Fruit fly (Drosophila melanogaster): ENCODE data around the gene eRF3.

The eRF3 gene

dm6 chr2L:12427487-12428101 is 6.7 kb upstream of the eRF3 start, which contains the start of the genes CG5446 and Trm1 (continued):
- TF ChIP-seq bsh (GFP tag; optimal IDR thresholded peaks at IDR 0.05): peak; percentile 9 to 68
- TF ChIP-seq nerfin-1 (tag; optimal IDR thresholded peaks at IDR 0.05): peak; percentile 53
- peak; percentile 40 for TF ChIP-seq CG10431 (GFP tag; optimal IDR thresholded peaks at IDR 0.05)
- no peak for TF ChIP-seq CG3726 (GFP tag; IDR thresholded peaks at IDR 0.05)
- peak; percentile 44 for TF ChIP-seq CG9817 (tag; optimal IDR thresholded peaks at IDR 0.05)
- TF ChIP-seq unc-4 (GFP tag; IDR thresholded peaks at IDR 0.05; ENCODE audit: partially characterized antibody): peak; percentile 13; the same call in 1 of the 2 replicates
- no peak for TF ChIP-seq CG34422 (GFP tag; IDR thresholded peaks at IDR 0.05)
- TF ChIP-seq CG8388 (GFP tag; optimal IDR thresholded peaks at IDR 0.05): peak; percentile 74
- peak; percentile 31 for TF ChIP-seq Fer2 (tag; optimal IDR thresholded peaks at IDR 0.05)
- TF ChIP-seq CG5245 (GFP tag; optimal IDR thresholded peaks at IDR 0.05): no peak
- no peak; the same call in 1 of the 2 replicates for TF ChIP-seq esg (GFP tag; conservative IDR thresholded peaks at IDR 0.05)
- TF ChIP-seq scrt (GFP tag; optimal IDR thresholded peaks at IDR 0.05): peak; percentile 47
- TF ChIP-seq Antp (GFP tag; optimal IDR thresholded peaks at IDR 0.05): no peak
- peak; percentile 82 for TF ChIP-seq grau (tag; optimal IDR thresholded peaks at IDR 0.05)
- TF ChIP-seq CG12769 (tag; optimal IDR thresholded peaks at IDR 0.05): no peak
- no peak for TF ChIP-seq CG14965 (GFP tag; optimal IDR thresholded peaks at IDR 0.05; ENCODE audit: borderline replicate concordance)
- peak; percentile 45 for TF ChIP-seq fd3F (GFP tag; optimal IDR thresholded peaks at IDR 0.05)
- no peak for TF ChIP-seq chif (GFP tag; optimal IDR thresholded peaks at IDR 0.05)
- TF ChIP-seq gsb (GFP tag; IDR thresholded peaks at IDR 0.05): no peak
- peak; percentile 59 for TF ChIP-seq CG6683 (GFP tag; optimal IDR thresholded peaks at IDR 0.05)
- no peak for TF ChIP-seq tx (GFP tag; optimal IDR thresholded peaks at IDR 0.05)
- no peak for TF ChIP-seq kah (GFP tag; optimal IDR thresholded peaks at IDR 0.05)
- TF ChIP-seq H2.0 (GFP tag; IDR thresholded peaks at IDR 0.05): no peak; the same call in 1 of the 2 replicates
- TF ChIP-seq grn (GFP tag; optimal IDR thresholded peaks at IDR 0.05): no peak
- TF ChIP-seq CG15696 (tag; optimal IDR thresholded peaks at IDR 0.05): peak; percentile 72
- TF ChIP-seq CG11696 (GFP tag; IDR thresholded peaks at IDR 0.05): no peak
- peak; percentile 40 for TF ChIP-seq CG3407 (GFP tag; optimal IDR thresholded peaks at IDR 0.05)
- no peak for TF ChIP-seq gfzf (GFP tag; optimal IDR thresholded peaks at IDR 0.05)
- TF ChIP-seq Meics (GFP tag; optimal IDR thresholded peaks at IDR 0.05): peak; percentile 76
- peak; percentile 29 for TF ChIP-seq ewg (GFP tag; optimal IDR thresholded peaks at IDR 0.05)
- no peak for TF ChIP-seq CG11560 (tag; IDR thresholded peaks at IDR 0.05)
- no peak for TF ChIP-seq Gsc (GFP tag; IDR thresholded peaks at IDR 0.05)
- no peak for TF ChIP-seq h (optimal IDR thresholded peaks at IDR 0.05)
- TF ChIP-seq CG17568 (GFP tag; optimal IDR thresholded peaks at IDR 0.05): peak; percentile 26
- no peak for TF ChIP-seq sisA (GFP tag; IDR thresholded peaks at IDR 0.05)
- peak; percentile 8 for TF ChIP-seq mam (GFP tag; optimal IDR thresholded peaks at IDR 0.05)
- TF ChIP-seq CG15479 (GFP tag; optimal IDR thresholded peaks at IDR 0.05): no peak
- no peak for TF ChIP-seq CG4360 (GFP tag; IDR thresholded peaks at IDR 0.05)
- no peak for TF ChIP-seq sens-2 (GFP tag; IDR thresholded peaks at IDR 0.05)
- peak; percentile 58 for TF ChIP-seq CG12155 (GFP tag; optimal IDR thresholded peaks at IDR 0.05)
- TF ChIP-seq CG4707 (GFP tag; optimal IDR thresholded peaks at IDR 0.05): no peak
- TF ChIP-seq phol (tag; optimal IDR thresholded peaks at IDR 0.05): peak; percentile 80
- TF ChIP-seq caup (GFP tag; optimal IDR thresholded peaks at IDR 0.05; ENCODE audit: severe bottlenecking): peak; percentile 67
- peak; percentile 34 for TF ChIP-seq lbe (GFP tag; optimal IDR thresholded peaks at IDR 0.05)
- TF ChIP-seq Sry-β (GFP tag; optimal IDR thresholded peaks at IDR 0.05): peak; percentile 86
- peak; percentile 3 for TF ChIP-seq CG18476 (GFP tag; optimal IDR thresholded peaks at IDR 0.05)
- TF ChIP-seq p53 (GFP tag; optimal IDR thresholded peaks at IDR 0.05): no peak
- peak; percentile 42 for TF ChIP-seq CG6854 (GFP tag; optimal IDR thresholded peaks at IDR 0.05)

Data from whole organism, embryonic.